Worm (Caenorhabditis elegans) whole organism, L1 larva: ENCODE measurements around the gene Y54H5A.2.

Experiments
- C34B4.2 ChIP-seq: sonication (generic microtip); optimal IDR thresholded peaks from 2 replicates; lab custom pipeline; 2017; ENCODE audit warnings: mild to moderate bottlenecking, missing genetic modification characterization, missing compliant biosample characterization
- F16B12.6 ChIP-seq: fragments of 150-350 bp; optimal IDR thresholded peaks from 2 replicates; lab custom pipeline; 2014; ENCODE audit warnings: missing biosample characterization, missing genetic modification characterization
- aha-1 ChIP-seq: fragments of 150-350 bp; optimal IDR thresholded peaks from 2 replicates; lab custom pipeline; 2014; ENCODE audit warnings: missing biosample characterization, missing genetic modification characterization
- alr-1 ChIP-seq: fragments of 200-800 bp; sonication (Bioruptor generic); optimal IDR thresholded peaks from 2 replicates; lab custom pipeline; 2018; ENCODE audit warnings: borderline replicate concordance, mild to moderate bottlenecking, missing genetic modification characterization, missing compliant biosample characterization
- aly-2 ChIP-seq: fragments of 150-350 bp; optimal IDR thresholded peaks from 2 replicates; lab custom pipeline; 2014; ENCODE audit warnings: missing biosample characterization, missing genetic modification characterization
- blmp-1 ChIP-seq: fragments of 150-350 bp; optimal IDR thresholded peaks from 2 replicates; lab custom pipeline; 2014; ENCODE audit warnings: missing biosample characterization, missing genetic modification characterization
- efl-1 ChIP-seq, 4 experiments: fragments of 150-350 bp; optimal IDR thresholded peaks in 3 of 4; peaks in 1 of 4; 1 replicate in 1 of 4; 2 replicates in 3 of 4; lab custom pipeline; 2014; ENCODE audit warnings: missing biosample characterization in 2 of 4, missing genetic modification characterization in 2 of 4, missing genetic modification reagents in 2 of 4
- elt-2 ChIP-seq: sonication (generic microtip); optimal IDR thresholded peaks from 2 replicates; lab custom pipeline; 2016; ENCODE audit warnings: missing genetic modification characterization, mild to moderate bottlenecking, inconsistent platforms, missing compliant biosample characterization, missing genetic modification reagents
- ets-5 ChIP-seq: fragments of 200-800 bp; sonication (Bioruptor generic); IDR thresholded peaks from 2 replicates; pipeline ENCODE4 v1.3.6; 2022; ENCODE audit warnings: missing genetic modification characterization, missing compliant biosample characterization
- fos-1 ChIP-seq: fragments of 150-350 bp; optimal IDR thresholded peaks from 2 replicates; lab custom pipeline; 2014; ENCODE audit warnings: missing biosample characterization, missing genetic modification characterization
- hpl-2 ChIP-seq: fragments of 150-350 bp; optimal IDR thresholded peaks from 2 replicates; lab custom pipeline; 2014; ENCODE audit warnings: missing biosample characterization, missing genetic modification reagents, missing genetic modification characterization
- jun-1 ChIP-seq: fragments of 150-350 bp; optimal IDR thresholded peaks from 2 replicates; lab custom pipeline; 2014; ENCODE audit warnings: missing biosample characterization, missing genetic modification reagents, missing genetic modification characterization
- lin-15B ChIP-seq: fragments of 150-350 bp; sonication (generic microtip); optimal IDR thresholded peaks from 3 replicates; lab custom pipeline; 2014; ENCODE audit warnings: missing biosample characterization, missing genetic modification characterization
- lin-35 ChIP-seq, 2 experiments: fragments of 150-350 bp; optimal IDR thresholded peaks; 2 replicates each; lab custom pipeline; 2014; ENCODE audit warnings: missing biosample characterization in 2 of 2, missing genetic modification characterization in 2 of 2, missing genetic modification reagents in 2 of 2
- lir-3 ChIP-seq: sonication (generic microtip); optimal IDR thresholded peaks from 2 replicates; lab custom pipeline; 2016; ENCODE audit warnings: mild to moderate bottlenecking, missing genetic modification characterization, moderate library complexity, missing compliant biosample characterization; ENCODE audit not compliant: poor library complexity
- mab-9 ChIP-seq: fragments of 200-800 bp; sonication (Bioruptor generic); IDR thresholded peaks from 2 replicates; pipeline ENCODE4 v1.3.6; 2022; ENCODE audit warnings: missing genetic modification reagents, missing genetic modification characterization, missing compliant biosample characterization
- nhr-11 ChIP-seq: fragments of 150-350 bp; optimal IDR thresholded peaks from 2 replicates; lab custom pipeline; 2014; ENCODE audit warnings: missing biosample characterization, missing genetic modification characterization
- nhr-237 ChIP-seq: fragments of 150-350 bp; optimal IDR thresholded peaks from 2 replicates; lab custom pipeline; 2014; ENCODE audit warnings: missing biosample characterization, missing genetic modification characterization
- nhr-71 ChIP-seq: sonication (generic microtip); optimal IDR thresholded peaks from 2 replicates; lab custom pipeline; 2016; ENCODE audit warnings: mild to moderate bottlenecking, missing genetic modification characterization, moderate library complexity, missing compliant biosample characterization
- nhr-90 ChIP-seq: sonication (generic microtip); optimal IDR thresholded peaks from 2 replicates; lab custom pipeline; 2016; ENCODE audit warnings: mild to moderate bottlenecking, missing genetic modification characterization, missing compliant biosample characterization; ENCODE audit not compliant: poor library complexity
- pqm-1 ChIP-seq: sonication (generic microtip); optimal IDR thresholded peaks from 3 replicates; lab custom pipeline; 2017; ENCODE audit warnings: missing biosample characterization, missing genetic modification characterization
- rnt-1 ChIP-seq: sonication (generic microtip); optimal IDR thresholded peaks from 2 replicates; lab custom pipeline; 2016; ENCODE audit warnings: mild to moderate bottlenecking, missing genetic modification characterization, moderate library complexity, missing compliant biosample characterization
- snpc-4 ChIP-seq: fragments of 150-350 bp; optimal IDR thresholded peaks from 2 replicates; lab custom pipeline; 2014; ENCODE audit warnings: missing biosample characterization, missing genetic modification characterization
- snu-23 ChIP-seq: sonication (generic microtip); optimal IDR thresholded peaks from 2 replicates; lab custom pipeline; 2016; ENCODE audit warnings: missing genetic modification characterization, missing compliant biosample characterization
- sox-4 ChIP-seq: sonication (generic microtip); optimal IDR thresholded peaks from 2 replicates; lab custom pipeline; 2016; ENCODE audit warnings: missing genetic modification characterization, missing compliant biosample characterization
- sptf-1 ChIP-seq: fragments of 150-350 bp; optimal IDR thresholded peaks from 2 replicates; lab custom pipeline; 2014; ENCODE audit warnings: missing biosample characterization, missing genetic modification characterization
- swsn-7 ChIP-seq: sonication (generic microtip); optimal IDR thresholded peaks from 2 replicates; lab custom pipeline; 2016; ENCODE audit warnings: missing genetic modification characterization, missing compliant biosample characterization
- tbx-2 ChIP-seq: sonication (generic microtip); optimal IDR thresholded peaks from 2 replicates; lab custom pipeline; 2016; ENCODE audit warnings: missing genetic modification characterization, missing compliant biosample characterization
- unc-130 ChIP-seq: fragments of 150-350 bp; optimal IDR thresholded peaks from 2 replicates; lab custom pipeline; 2017; ENCODE audit warnings: missing biosample characterization, missing genetic modification characterization, inconsistent platforms
- unc-30 ChIP-seq: sonication (generic microtip); optimal IDR thresholded peaks from 2 replicates; lab custom pipeline; 2017; ENCODE audit warnings: missing biosample characterization, missing genetic modification characterization
- unc-62 ChIP-seq: fragments of 150-350 bp; optimal IDR thresholded peaks from 2 replicates; lab custom pipeline; 2014; ENCODE audit warnings: missing biosample characterization, missing genetic modification reagents, missing genetic modification characterization
- unc-98 ChIP-seq: fragments of 200-800 bp; sonication (Bioruptor generic); IDR thresholded peaks from 2 replicates; pipeline ENCODE4 v1.3.6; 2022; ENCODE audit warnings: missing genetic modification characterization, missing compliant biosample characterization
- vab-15 ChIP-seq: sonication (generic microtip); optimal IDR thresholded peaks from 2 replicates; lab custom pipeline; 2017; ENCODE audit warnings: missing genotype, mild to moderate bottlenecking, missing genetic modification characterization, missing compliant biosample characterization
- xbp-1 ChIP-seq: sonication (generic microtip); optimal IDR thresholded peaks from 2 replicates; lab custom pipeline; 2016; ENCODE audit warnings: missing genetic modification characterization, missing compliant biosample characterization

Gene Y54H5A.2

DNA sequence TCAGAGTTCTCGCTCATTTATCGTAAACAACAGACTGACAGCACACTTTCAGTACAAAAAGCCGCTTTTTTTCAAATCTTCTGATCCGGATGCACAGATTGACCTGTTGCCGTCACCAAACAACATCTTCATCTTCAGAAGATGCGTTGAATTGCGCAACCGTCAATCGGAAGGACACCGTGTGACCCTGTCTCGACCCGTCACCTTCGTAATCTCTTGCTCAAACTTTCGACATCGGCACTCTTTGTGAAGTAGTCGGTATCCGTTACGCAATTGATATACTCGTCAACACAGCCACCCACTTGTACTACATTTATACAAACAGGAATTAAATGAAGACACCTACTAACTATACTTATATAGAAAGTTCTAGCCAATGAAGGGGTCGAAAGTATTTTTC lies 1.6 kb upstream of the Y54H5A.2 start:
- TF ChIP-seq unc-98 (GFP tag; lab: Robert Waterston, UW) (no peak), alr-1 (tag; lab: Kevin White, UChicago) (no peak), unc-62 (GFP tag; lab: Kevin White, UChicago) (no peak), snu-23 (no peak), fos-1 (no peak), F16B12.6 (tag; lab: Kevin White, UChicago) (no peak), aly-2 (no peak), elt-2 (no peak), sptf-1 (tag; lab: Kevin White, UChicago) (no peak), lin-15B (tag; lab: Kevin White, UChicago) (no peak), lir-3 (no peak), hpl-2 (no peak), nhr-237 (tag; lab: Kevin White, UChicago) (no peak), nhr-71 (tag; lab: Kevin White, UChicago) (no peak)

DNA sequence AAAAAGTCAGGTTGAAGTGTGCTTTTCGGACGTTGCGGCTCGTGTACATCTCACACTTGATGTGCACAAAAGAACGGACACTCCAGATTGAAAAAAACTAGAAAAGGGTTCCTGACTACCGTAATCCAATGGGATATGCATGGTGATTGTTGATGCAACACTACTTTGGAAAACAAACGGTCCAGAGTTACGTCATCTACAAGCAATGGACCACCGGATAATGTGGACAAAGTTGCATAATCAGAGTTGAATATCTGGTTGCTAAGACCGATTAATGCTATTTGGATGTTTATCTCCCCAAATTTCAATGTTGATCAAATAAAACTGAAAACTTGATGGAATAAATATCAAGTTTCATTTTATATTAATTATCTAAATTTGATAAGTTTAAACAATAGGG lies 634 bp upstream of the Y54H5A.2 start:
- no peak for TF ChIP-seq sox-4 (tag; lab: Kevin White, UChicago)
- TF ChIP-seq hpl-2 = no peak
- no peak for TF ChIP-seq tbx-2
- TF ChIP-seq mab-9 (GFP tag; lab: Robert Waterston, UW) = no peak
- TF ChIP-seq jun-1 (tag; lab: Kevin White, UChicago) = no peak
- TF ChIP-seq nhr-90 (tag; lab: Kevin White, UChicago) = no peak
- no peak for TF ChIP-seq efl-1 (optimal IDR thresholded peaks at IDR 0.05; lab: Kevin White, UChicago)
- no peak for TF ChIP-seq efl-1 (GFP tag; optimal IDR thresholded peaks at IDR 0.05 in 1 of 2; lab: Kevin White, UChicago)
- TF ChIP-seq pqm-1 (tag; lab: Kevin White, UChicago) = no peak
- TF ChIP-seq C34B4.2 (tag; lab: Kevin White, UChicago) = no peak
- no peak for TF ChIP-seq swsn-7 (tag; lab: Kevin White, UChicago)
- TF ChIP-seq xbp-1 (tag; lab: Kevin White, UChicago) = no peak
- no peak for TF ChIP-seq unc-130
- TF ChIP-seq vab-15 = no peak
- TF ChIP-seq rnt-1 = no peak
- TF ChIP-seq snpc-4 = no peak
- TF ChIP-seq blmp-1 (tag; lab: Kevin White, UChicago) = no peak
- TF ChIP-seq, all 84 proteins: peak for 0

DNA sequence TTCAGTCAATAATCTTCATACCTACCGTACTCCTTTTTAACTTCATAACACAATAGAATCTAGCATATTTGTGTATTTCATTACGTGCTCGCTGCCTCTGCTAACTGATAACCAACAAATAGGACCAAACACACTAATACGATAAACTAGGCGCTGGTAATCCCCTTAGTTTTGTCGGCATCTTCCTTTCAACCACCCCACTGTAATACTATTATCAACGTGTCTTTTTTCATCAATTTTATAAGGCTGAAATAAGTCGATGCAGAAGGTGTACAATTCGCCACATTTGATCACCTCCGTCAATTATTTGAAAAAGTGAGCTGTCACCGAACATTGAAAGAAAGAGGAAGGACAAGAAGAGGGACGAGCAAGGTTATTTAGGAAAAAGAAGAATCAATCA lies 1.9 kb downstream of the Y54H5A.2 start:
- TF ChIP-seq nhr-71 (tag; lab: Kevin White, UChicago) (no peak), efl-1 (optimal IDR thresholded peaks at IDR 0.05; lab: Kevin White, UChicago) (no peak), efl-1 (GFP tag; optimal IDR thresholded peaks at IDR 0.05 in 1 of 2; lab: Kevin White, UChicago) (peak in 1 of 2 experiments; percentile 30), elt-2 (peak; percentile 44)

DNA sequence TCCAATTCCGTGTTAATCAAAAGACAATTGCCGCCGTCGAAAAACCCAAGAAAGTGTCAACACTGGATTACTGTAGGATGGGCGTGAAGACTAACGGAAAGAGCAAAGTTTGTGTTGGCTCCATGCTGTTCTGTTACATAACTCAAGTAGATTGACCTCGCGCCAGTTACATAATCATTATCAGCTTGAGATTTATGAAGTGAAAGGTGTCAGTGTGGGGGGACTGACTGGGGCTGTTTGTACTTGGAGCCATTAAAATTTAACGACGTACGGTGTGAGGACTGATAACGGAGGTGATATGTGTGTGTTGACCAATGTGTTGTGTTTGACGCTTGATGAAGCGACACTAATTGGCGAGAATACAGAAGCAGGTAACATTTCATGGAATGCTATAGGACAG lies 2.6 kb downstream of the Y54H5A.2 start:
- peak; percentile 51 for TF ChIP-seq elt-2
- TF ChIP-seq nhr-11 (tag; lab: Kevin White, UChicago) = no peak
- TF ChIP-seq efl-1 (optimal IDR thresholded peaks at IDR 0.05; lab: Kevin White, UChicago) = no peak
- peak in 1 of 2 experiments; percentile 85 for TF ChIP-seq efl-1 (GFP tag; optimal IDR thresholded peaks at IDR 0.05 in 1 of 2; lab: Kevin White, UChicago)
- no peak for TF ChIP-seq unc-30 (tag; lab: Kevin White, UChicago)
- TF ChIP-seq lin-35 (GFP tag; optimal IDR thresholded peaks at IDR 0.05; lab: Kevin White, UChicago) = peak in 1 of 2 experiments; percentile 2
- TF ChIP-seq aha-1 (tag; lab: Kevin White, UChicago) = no peak

DNA sequence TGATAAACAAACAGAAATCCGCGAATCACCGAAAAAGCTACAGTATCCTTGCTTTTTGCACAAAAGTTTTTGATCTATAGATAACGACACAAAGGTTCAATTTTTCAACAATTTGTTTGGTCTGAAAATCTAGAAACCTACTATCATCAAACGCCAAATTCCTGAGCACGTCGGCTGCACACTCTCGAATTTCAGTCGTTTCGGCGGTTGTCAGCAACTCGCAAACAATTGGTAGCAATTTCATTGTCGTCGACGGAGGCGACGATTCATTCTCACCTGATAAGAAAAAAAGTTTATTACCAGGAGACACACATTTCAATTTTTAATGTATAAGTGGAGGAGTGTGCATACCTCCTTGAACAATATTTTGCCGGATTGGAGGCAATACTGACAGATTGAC lies 3.5 kb downstream of the Y54H5A.2 start:
- no peak for TF ChIP-seq ets-5 (GFP tag; lab: Robert Waterston, UW)
- TF ChIP-seq efl-1 (optimal IDR thresholded peaks at IDR 0.05; lab: Kevin White, UChicago) = no peak
- peak in 1 of 2 experiments; percentile 92 for TF ChIP-seq efl-1 (GFP tag; optimal IDR thresholded peaks at IDR 0.05 in 1 of 2; lab: Kevin White, UChicago)
- TF ChIP-seq elt-2 = peak; percentile 11
